Worm (Caenorhabditis elegans) whole organism, young adult: ENCODE measurements around the gene nhr-170.

Source experiments
- B0261.1 ChIP-seq: sonication (generic microtip); optimal IDR thresholded peaks from 2 replicates; lab custom pipeline; 2016; ENCODE audit warnings: mild to moderate bottlenecking, missing genetic modification characterization, moderate library complexity, missing compliant biosample characterization
- B0336.3 ChIP-seq: fragments of 200-800 bp; sonication (Bioruptor generic); IDR thresholded peaks from 2 replicates; pipeline ENCODE4 v1.3.6; 2022; ENCODE audit warnings: missing genetic modification characterization, missing compliant biosample characterization
- C17E4.6 ChIP-seq: fragments of 200-800 bp; sonication (Bioruptor generic); IDR thresholded peaks from 2 replicates; pipeline ENCODE4 v1.3.6; 2022; ENCODE audit warnings: missing genetic modification reagents, missing genetic modification characterization, missing compliant biosample characterization
- D2030.7 ChIP-seq: fragments of 200-800 bp; sonication (Bioruptor generic); IDR thresholded peaks from 2 replicates; pipeline ENCODE4 v1.3.6; 2022; ENCODE audit warnings: missing genetic modification reagents, missing genetic modification characterization, missing compliant biosample characterization
- F49E8.2 ChIP-seq: sonication (generic microtip); optimal IDR thresholded peaks from 3 replicates; lab custom pipeline; 2017; ENCODE audit warnings: missing genetic modification characterization, mild to moderate bottlenecking, missing compliant biosample characterization, antibody characterized with exemption, moderate library complexity; ENCODE audit not compliant: insufficient read depth
- F52B5.7 ChIP-seq: sonication (generic microtip); optimal IDR thresholded peaks from 2 replicates; lab custom pipeline; 2016; ENCODE audit warnings: mild to moderate bottlenecking, missing genetic modification characterization, missing compliant biosample characterization
- F55B11.4 ChIP-seq: sonication (generic microtip); optimal IDR thresholded peaks from 2 replicates; lab custom pipeline; 2016; ENCODE audit warnings: missing compliant biosample characterization, missing genetic modification characterization, borderline replicate concordance; ENCODE audit not compliant: insufficient read depth
- K12H6.12 ChIP-seq: fragments of 200-800 bp; sonication (Bioruptor generic); optimal IDR thresholded peaks from 2 replicates; lab custom pipeline; 2018; ENCODE audit warnings: mild to moderate bottlenecking, missing genetic modification characterization, missing compliant biosample characterization
- T07F8.4 ChIP-seq: sonication (generic microtip); optimal IDR thresholded peaks from 2 replicates; lab custom pipeline; 2016; ENCODE audit warnings: mild to moderate bottlenecking, missing genetic modification characterization, moderate library complexity, missing compliant biosample characterization
- Y53F4B.3 ChIP-seq: fragments of 200-800 bp; sonication (Bioruptor generic); IDR thresholded peaks from 2 replicates; pipeline ENCODE4 v1.3.6; 2022; ENCODE audit warnings: missing genetic modification reagents, missing genetic modification characterization, missing compliant biosample characterization
- Y56A3A.18 ChIP-seq: fragments of 200-800 bp; sonication (Bioruptor generic); IDR thresholded peaks from 2 replicates; pipeline ENCODE4 v1.3.6; 2022; ENCODE audit warnings: missing genetic modification reagents, missing genetic modification characterization, missing compliant biosample characterization
- Y95B8A.8 ChIP-seq: fragments of 200-800 bp; sonication (Bioruptor generic); IDR thresholded peaks from 2 replicates; pipeline ENCODE4 v1.3.6; 2022; ENCODE audit warnings: missing genetic modification reagents, missing genetic modification characterization, missing compliant biosample characterization
- athp-1 ChIP-seq: sonication (generic microtip); optimal IDR thresholded peaks from 2 replicates; lab custom pipeline; 2017; ENCODE audit warnings: mild to moderate bottlenecking, missing genetic modification characterization, missing compliant biosample characterization
- die-1 ChIP-seq: sonication (generic microtip); optimal IDR thresholded peaks from 2 replicates; lab custom pipeline; 2016; ENCODE audit warnings: missing genotype, mild to moderate bottlenecking, missing genetic modification characterization, missing compliant biosample characterization
- dox-1 ChIP-seq: fragments of 200-800 bp; sonication (Bioruptor generic); IDR thresholded peaks from 2 replicates; pipeline ENCODE4 v1.3.6; 2022; ENCODE audit warnings: missing genetic modification reagents, missing genetic modification characterization, missing compliant biosample characterization
- ets-4 ChIP-seq: fragments of 200-800 bp; sonication (Bioruptor generic); optimal IDR thresholded peaks from 2 replicates; lab custom pipeline; 2018; ENCODE audit warnings: mild to moderate bottlenecking, missing genetic modification characterization, missing compliant biosample characterization
- hrde-1 ChIP-seq: sonication (generic microtip); optimal IDR thresholded peaks from 2 replicates; lab custom pipeline; 2016; ENCODE audit warnings: missing genetic modification characterization, mild to moderate bottlenecking, missing compliant biosample characterization, moderate library complexity, missing genotype, missing genetic modification reagents, borderline replicate concordance
- lir-1 ChIP-seq: fragments of 200-800 bp; sonication (Bioruptor generic); conservative IDR thresholded peaks from 2 replicates; pipeline ENCODE4 v1.3.6; 2022; ENCODE audit warnings: missing genetic modification reagents, missing genetic modification characterization, missing compliant biosample characterization
- nfya-1 ChIP-seq: sonication (generic microtip); optimal IDR thresholded peaks from 2 replicates; lab custom pipeline; 2017; ENCODE audit warnings: antibody characterized with exemption, missing compliant biosample characterization, missing genetic modification characterization, borderline replicate concordance; ENCODE audit not compliant: insufficient read depth
- nhr-120 ChIP-seq: fragments of 200-800 bp; sonication (Bioruptor generic); IDR thresholded peaks from 2 replicates; pipeline ENCODE4 v1.3.6; 2022; ENCODE audit warnings: missing genetic modification characterization, missing compliant biosample characterization
- rcor-1 ChIP-seq: fragments of 200-800 bp; sonication (Bioruptor generic); IDR thresholded peaks from 2 replicates; pipeline ENCODE4 v1.3.6; 2022; ENCODE audit warnings: missing genetic modification reagents, missing genetic modification characterization, missing compliant biosample characterization
- snpc-4 ChIP-seq, 5 experiments: fragments of 150-350 bp in 1 of 5; sonication (generic microtip) in 4 of 5; optimal IDR thresholded peaks; 2 replicates each; lab custom pipeline; 2014 to 2018; ENCODE audit warnings: missing genetic modification characterization in 5 of 5, missing biosample characterization in 3 of 5, antibody characterized with exemption in 2 of 5, mild to moderate bottlenecking in 2 of 5, missing compliant biosample characterization in 2 of 5, missing genotype in 2 of 5, moderate library complexity in 2 of 5, missing genetic modification reagents in 1 of 5
- tbp1 ChIP-seq: fragments of 200-800 bp; sonication (Bioruptor generic); optimal IDR thresholded peaks from 2 replicates; lab custom pipeline; 2018; ENCODE audit warnings: mild to moderate bottlenecking, missing genetic modification characterization, missing compliant biosample characterization
- unc-62 ChIP-seq: fragments of 150-350 bp; optimal IDR thresholded peaks from 2 replicates; lab custom pipeline; 2014; ENCODE audit warnings: missing biosample characterization, missing genetic modification reagents, missing genetic modification characterization
- zfh-2 ChIP-seq: fragments of 200-800 bp; sonication (Bioruptor generic); conservative IDR thresholded peaks from 2 replicates; pipeline ENCODE4 v1.3.6; 2022; ENCODE audit warnings: missing genetic modification reagents, missing genetic modification characterization, missing compliant biosample characterization
- ztf-3 ChIP-seq: fragments of 200-800 bp; sonication (Bioruptor generic); optimal IDR thresholded peaks from 2 replicates; lab custom pipeline; 2018; ENCODE audit warnings: mild to moderate bottlenecking, missing genetic modification characterization, missing compliant biosample characterization

Gene nhr-170

ce11 chrV:18750445-18750844 lies 50.2 kb downstream of the nhr-170 start, which contains the start of the genes F11D11.21 and F11D11.12:
F11D11.21 (minus strand) TSS chrV:18750545.
F11D11.12 (minus strand) TSS chrV:18750682.
- TF ChIP-seq lir-1 (GFP tag; lab: Robert Waterston, UW) (no peak), ztf-3 (GFP tag; lab: Kevin White, UChicago) (no peak), hrde-1 (tag; lab: Kevin White, UChicago) (no peak), snpc-4 (GFP tag; optimal IDR thresholded peaks at IDR 0.05; lab: Kevin White, UChicago) (no peak), snpc-4 (tag; optimal IDR thresholded peaks at IDR 0.05; lab: Kevin White, UChicago) (no peak)
- TF ChIP-seq, all 124 proteins: peak for 0

ce11 chrV:18748726-18749125 lies 51.9 kb downstream of the nhr-170 start, which contains the start of gene clec-252:
clec-252 (minus strand) TSS chrV:18748826.
- TF ChIP-seq T07F8.4 (tag; lab: Kevin White, UChicago) = no peak
- no peak for TF ChIP-seq tbp1 (GFP tag; lab: Kevin White, UChicago)
- TF ChIP-seq unc-62 = no peak
- TF ChIP-seq nfya-1 (tag; lab: Kevin White, UChicago) = no peak
- no peak for TF ChIP-seq F52B5.7 (tag; lab: Kevin White, UChicago)
- no peak for TF ChIP-seq Y95B8A.8 (GFP tag; lab: Robert Waterston, UW)
- TF ChIP-seq F55B11.4 (tag; lab: Kevin White, UChicago) = no peak
- TF ChIP-seq die-1 (tag; lab: Kevin White, UChicago) = no peak
- TF ChIP-seq K12H6.12 (tag; lab: Kevin White, UChicago) = no peak
- TF ChIP-seq F49E8.2 (tag; lab: Kevin White, UChicago) = no peak
- TF ChIP-seq athp-1 (tag; lab: Kevin White, UChicago) = no peak
- no peak for TF ChIP-seq C17E4.6 (GFP tag; lab: Robert Waterston, UW)
- TF ChIP-seq Y56A3A.18 (GFP tag; lab: Robert Waterston, UW) = no peak
- no peak for TF ChIP-seq rcor-1
- TF ChIP-seq Y53F4B.3 = no peak
- no peak for TF ChIP-seq D2030.7 (GFP tag; lab: Robert Waterston, UW)
- TF ChIP-seq ets-4 (GFP tag; lab: Kevin White, UChicago) = no peak
- TF ChIP-seq B0261.1 (tag; lab: Kevin White, UChicago) = no peak

ce11 chrV:18746937-18747660 lies 53.5 kb downstream of the nhr-170 start, which contains the start of gene clec-251:
clec-251 (minus strand) TSS chrV:18746987.
- TF ChIP-seq B0336.3 (GFP tag; lab: Robert Waterston, UW) = no peak
- no peak for TF ChIP-seq nhr-120 (GFP tag; lab: Robert Waterston, UW)
- TF ChIP-seq dox-1 = 0 out of 2 replicates have a peak, but pooled peaks have one; percentile 9
- TF ChIP-seq zfh-2 (GFP tag; lab: Robert Waterston, UW) = peak; percentile 77; the same call in 1 of the 2 replicates
